Worm (Caenorhabditis elegans) whole organism, L2 larva: ENCODE results near the gene srgp-1.

ENCODE experiments used
- F13H6.1 ChIP-seq: sonication (generic microtip); optimal IDR thresholded peaks from 2 replicates; lab custom pipeline; 2016; ENCODE audit warnings: missing genetic modification characterization, missing compliant biosample characterization
- ZK546.5 ChIP-seq: sonication (generic microtip); optimal IDR thresholded peaks from 2 replicates; lab custom pipeline; 2017; ENCODE audit warnings: missing biosample characterization, missing genetic modification characterization
- alr-1 ChIP-seq: fragments of 150-350 bp; optimal IDR thresholded peaks from 2 replicates; lab custom pipeline; 2014; ENCODE audit warnings: missing biosample characterization, missing genetic modification characterization
- ama-1 ChIP-seq: fragments of 150-350 bp; optimal IDR thresholded peaks from 2 replicates; lab custom pipeline; 2018; ENCODE audit warnings: inconsistent platforms
- blmp-1 ChIP-seq: sonication (generic microtip); optimal IDR thresholded peaks from 2 replicates; lab custom pipeline; 2017; ENCODE audit warnings: missing genetic modification characterization, mild to moderate bottlenecking, missing compliant biosample characterization, antibody characterized with exemption, moderate library complexity; ENCODE audit not compliant: insufficient read depth
- ceh-16 ChIP-seq: fragments of 150-350 bp; optimal IDR thresholded peaks from 2 replicates; lab custom pipeline; 2014; ENCODE audit warnings: missing biosample characterization, missing genetic modification characterization
- ceh-82 ChIP-seq: fragments of 150-350 bp; optimal IDR thresholded peaks from 2 replicates; lab custom pipeline; 2014; ENCODE audit warnings: missing biosample characterization, missing genetic modification characterization
- crh-2 ChIP-seq: sonication (generic microtip); optimal IDR thresholded peaks from 2 replicates; lab custom pipeline; 2017; ENCODE audit warnings: missing biosample characterization, missing genetic modification characterization
- egl-27 ChIP-seq: sonication (generic microtip); optimal IDR thresholded peaks from 3 replicates; lab custom pipeline; 2017; ENCODE audit warnings: missing biosample characterization, missing genetic modification reagents, missing genetic modification characterization
- elt-1 ChIP-seq: fragments of 150-350 bp; optimal IDR thresholded peaks from 2 replicates; lab custom pipeline; 2014; ENCODE audit warnings: missing biosample characterization, missing genetic modification characterization
- elt-3 ChIP-seq: sonication (generic microtip); optimal IDR thresholded peaks from 2 replicates; lab custom pipeline; 2017; ENCODE audit warnings: missing biosample characterization, missing genetic modification characterization
- fos-1 ChIP-seq: fragments of 150-350 bp; optimal IDR thresholded peaks from 2 replicates; lab custom pipeline; 2014; ENCODE audit warnings: missing biosample characterization, missing genetic modification characterization
- gmeb-1 ChIP-seq: fragments of 150-350 bp; optimal IDR thresholded peaks from 2 replicates; lab custom pipeline; 2014; ENCODE audit warnings: missing biosample characterization, missing genetic modification characterization
- lin-11 ChIP-seq: fragments of 150-350 bp; sonication (generic microtip); optimal IDR thresholded peaks from 2 replicates; lab custom pipeline; 2014; ENCODE audit warnings: missing biosample characterization, missing genetic modification characterization, inconsistent platforms, mixed read lengths
- lin-13 ChIP-seq: fragments of 150-350 bp; optimal IDR thresholded peaks from 2 replicates; lab custom pipeline; 2014; ENCODE audit warnings: missing biosample characterization, missing genetic modification reagents, missing genetic modification characterization
- lin-39 ChIP-seq: fragments of 150-350 bp; optimal IDR thresholded peaks from 2 replicates; lab custom pipeline; 2014; ENCODE audit warnings: missing biosample characterization, missing genetic modification reagents, missing genetic modification characterization
- lsy-2 ChIP-seq, 2 experiments: fragments of 150-350 bp in 1 of 2; sonication (generic microtip) in 1 of 2; optimal IDR thresholded peaks; 2 replicates each; lab custom pipeline; 2014 to 2017; ENCODE audit warnings: missing biosample characterization in 2 of 2, missing genetic modification characterization in 2 of 2
- nhr-12 ChIP-seq: fragments of 150-350 bp; optimal IDR thresholded peaks from 2 replicates; lab custom pipeline; 2014; ENCODE audit warnings: missing biosample characterization, missing genetic modification characterization
- nhr-129 ChIP-seq: fragments of 150-350 bp; optimal IDR thresholded peaks from 2 replicates; lab custom pipeline; 2014; ENCODE audit warnings: missing biosample characterization, missing genetic modification characterization
- nhr-21 ChIP-seq: fragments of 150-350 bp; optimal IDR thresholded peaks from 2 replicates; lab custom pipeline; 2014; ENCODE audit warnings: missing biosample characterization, missing genetic modification characterization
- nhr-23 ChIP-seq: fragments of 150-350 bp; optimal IDR thresholded peaks from 2 replicates; lab custom pipeline; 2014; ENCODE audit warnings: missing biosample characterization, missing genetic modification reagents, missing genetic modification characterization
- nhr-25 ChIP-seq: fragments of 150-350 bp; sonication (generic microtip); optimal IDR thresholded peaks from 3 replicates; lab custom pipeline; 2014; ENCODE audit warnings: missing biosample characterization, missing genetic modification characterization
- nhr-6 ChIP-seq: fragments of 150-350 bp; optimal IDR thresholded peaks from 2 replicates; lab custom pipeline; 2014; ENCODE audit warnings: missing biosample characterization, missing genetic modification characterization
- sem-4 ChIP-seq: fragments of 150-350 bp; optimal IDR thresholded peaks from 2 replicates; lab custom pipeline; 2014; ENCODE audit warnings: missing biosample characterization, missing genetic modification reagents, missing genetic modification characterization
- skn-1 ChIP-seq: sonication (generic microtip); optimal IDR thresholded peaks from 2 replicates; lab custom pipeline; 2017; ENCODE audit warnings: missing biosample characterization, missing genetic modification characterization
- sma-3 ChIP-seq: sonication (generic microtip); optimal IDR thresholded peaks from 2 replicates; lab custom pipeline; 2016; ENCODE audit warnings: missing genetic modification reagents, missing genetic modification characterization, missing compliant biosample characterization
- sma-9 ChIP-seq, 2 experiments: fragments of 150-350 bp in 1 of 2; sonication (generic microtip) in 1 of 2; optimal IDR thresholded peaks; 2 replicates each; lab custom pipeline; 2014 to 2016; ENCODE audit warnings: missing genetic modification characterization in 2 of 2, mild to moderate bottlenecking in 1 of 2, missing biosample characterization in 1 of 2, missing compliant biosample characterization in 1 of 2, missing genetic modification reagents in 1 of 2, moderate library complexity in 1 of 2
- snpc-4 ChIP-seq: fragments of 150-350 bp; optimal IDR thresholded peaks from 2 replicates; lab custom pipeline; 2014; ENCODE audit warnings: missing biosample characterization, missing genetic modification characterization
- unc-55 ChIP-seq: fragments of 150-350 bp; sonication (generic microtip); optimal IDR thresholded peaks from 3 replicates; lab custom pipeline; 2014; ENCODE audit warnings: missing biosample characterization, missing genetic modification reagents, missing genetic modification characterization
- zag-1 ChIP-seq: fragments of 150-350 bp; optimal IDR thresholded peaks from 2 replicates; lab custom pipeline; 2014; ENCODE audit warnings: missing biosample characterization, missing genetic modification characterization
- ztf-1 ChIP-seq: fragments of 200-800 bp; sonication (Bioruptor generic); conservative IDR thresholded peaks from 2 replicates; pipeline ENCODE4 v1.3.6; 2022; ENCODE audit warnings: missing genetic modification characterization, missing compliant biosample characterization
- ztf-11 ChIP-seq: sonication (generic microtip); optimal IDR thresholded peaks from 2 replicates; lab custom pipeline; 2017; ENCODE audit warnings: missing biosample characterization, missing genetic modification characterization

The srgp-1 gene

DNA sequence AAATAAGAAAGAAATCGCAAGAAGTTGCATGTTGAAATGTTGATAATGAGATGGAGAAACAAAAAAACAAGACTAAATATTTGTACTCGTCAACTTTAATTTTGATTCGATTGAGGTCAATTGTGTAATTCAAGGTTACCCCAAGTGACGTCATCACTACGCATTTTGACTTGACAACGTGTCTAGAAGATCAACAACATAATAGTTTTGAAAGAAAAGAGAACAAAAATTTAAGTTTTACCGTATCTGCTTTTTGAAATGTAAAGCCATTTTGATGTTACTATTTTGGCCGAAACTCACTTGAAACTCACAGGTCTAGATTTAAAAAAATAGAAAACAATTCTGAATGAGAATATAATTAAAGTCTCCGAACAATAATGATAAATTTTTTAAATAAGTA is 50.6 kb downstream of the srgp-1 start, which contains the start of gene dsl-5:
Gene dsl-5, minus strand, starts transcription at position 101 of the 400 bp plus-strand sequence.
- TF ChIP-seq skn-1 (tag; lab: Kevin White, UChicago), result no peak
- no peak for TF ChIP-seq elt-1 (tag; lab: Kevin White, UChicago)
- no peak for TF ChIP-seq sma-3 (GFP tag; lab: Kevin White, UChicago)
- TF ChIP-seq ztf-1 (GFP tag; lab: Robert Waterston, UW), result no peak
- TF ChIP-seq nhr-25 (tag; lab: Kevin White, UChicago), result peak; percentile 8
- no peak for TF ChIP-seq lin-11 (tag; lab: Kevin White, UChicago)
- TF ChIP-seq lin-13, result no peak

DNA sequence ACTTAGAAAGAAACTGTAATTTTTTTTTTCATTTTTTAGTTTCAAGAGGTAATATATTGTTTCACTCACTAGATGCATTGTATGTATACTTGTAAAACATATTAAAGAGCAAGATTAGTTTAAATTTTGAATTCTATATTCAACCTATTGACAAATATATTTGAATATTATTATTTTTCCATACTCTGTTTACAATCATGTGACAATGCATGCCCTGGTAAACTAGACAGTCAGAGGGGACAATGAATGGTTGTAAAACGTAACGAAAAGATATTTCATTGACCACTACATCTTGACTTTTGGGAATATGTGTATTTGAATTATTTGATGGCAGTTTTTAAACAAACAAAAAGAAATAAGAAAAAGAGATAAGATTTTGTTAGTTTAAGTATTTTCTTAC is 52.0 kb downstream of the srgp-1 start:
- no peak for TF ChIP-seq blmp-1 (tag; lab: Kevin White, UChicago)
- TF ChIP-seq zag-1 (tag; lab: Kevin White, UChicago), result no peak
- TF ChIP-seq ama-1 (lab: Kevin White, UChicago), result no peak
- no peak for TF ChIP-seq alr-1

DNA sequence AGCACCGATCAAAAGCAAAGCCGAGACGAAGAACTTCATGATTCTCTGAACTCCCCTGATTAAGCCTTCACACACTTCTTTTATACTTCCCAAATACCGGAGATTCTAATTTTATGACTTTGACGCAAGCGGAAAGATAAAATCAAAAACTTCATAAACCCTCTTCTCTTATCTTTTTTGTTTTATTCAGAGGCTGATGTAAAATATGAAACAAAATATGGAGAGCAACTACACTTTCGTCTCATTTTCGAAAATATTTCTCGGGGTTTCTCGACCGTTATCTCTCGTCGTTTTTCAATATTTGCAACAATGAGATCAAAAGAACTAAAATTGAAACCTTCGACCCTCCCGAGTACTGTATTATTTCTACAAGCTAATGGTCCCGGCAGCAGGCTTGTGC is 52.8 kb downstream of the srgp-1 start, which contains the start of gene lys-4:
Gene lys-4, minus strand, starts transcription at position 115 of the 400 bp plus-strand sequence.
- TF ChIP-seq lin-39 (tag; lab: Kevin White, UChicago) (no peak), elt-3 (tag; lab: Kevin White, UChicago) (no peak), skn-1 (tag; lab: Kevin White, UChicago) (no peak), F13H6.1 (no peak), ZK546.5 (tag; lab: Kevin White, UChicago) (no peak), unc-55 (GFP tag; lab: Kevin White, UChicago) (no peak), sma-9 (GFP tag; optimal IDR thresholded peaks at IDR 0.05; lab: Kevin White, UChicago) (peak; percentile 25), sma-9 (tag; optimal IDR thresholded peaks at IDR 0.05; lab: Kevin White, UChicago) (no peak), elt-1 (tag; lab: Kevin White, UChicago) (no peak), fos-1 (peak; percentile 38)
- TF ChIP-seq, all 48 proteins: peak for 2

DNA sequence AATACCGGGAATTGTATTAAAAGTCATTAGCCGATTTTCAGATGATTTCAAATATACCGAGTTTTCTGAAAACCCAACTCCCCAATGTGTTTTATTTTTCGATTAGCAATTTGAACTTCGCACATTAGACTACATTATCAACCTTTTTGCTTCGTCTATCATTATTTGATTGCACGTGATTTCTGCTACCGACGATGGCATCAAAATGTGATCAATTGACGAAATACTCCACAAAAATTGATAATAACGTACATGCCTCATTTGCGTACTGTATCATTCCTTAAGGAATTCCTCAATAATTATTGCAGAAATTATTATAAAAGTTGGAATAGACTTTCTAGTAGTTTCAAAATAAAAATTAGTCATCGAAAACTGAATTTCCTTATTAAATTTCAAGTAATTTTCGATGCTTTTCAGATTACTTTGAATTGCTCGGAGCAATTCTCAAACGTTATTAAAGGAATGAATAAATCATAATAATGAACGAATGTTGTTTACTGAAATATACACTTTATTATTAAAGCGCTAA is 53.5 kb downstream of the srgp-1 start:
- no peak for TF ChIP-seq ceh-82 (tag; lab: Kevin White, UChicago)
- peak; percentile 27 for TF ChIP-seq crh-2 (tag; lab: Kevin White, UChicago)
- TF ChIP-seq nhr-129 (tag; lab: Kevin White, UChicago), result no peak
- peak; percentile 40 for TF ChIP-seq fos-1
- TF ChIP-seq ztf-11 (tag; lab: Kevin White, UChicago), result no peak
- TF ChIP-seq nhr-23 (tag; lab: Kevin White, UChicago), result no peak
- no peak for TF ChIP-seq lin-39 (tag; lab: Kevin White, UChicago)
- TF ChIP-seq nhr-6 (tag; lab: Kevin White, UChicago), result no peak
- TF ChIP-seq gmeb-1, result peak; percentile 7
- no peak for TF ChIP-seq F13H6.1
- peak; percentile 54 for TF ChIP-seq sma-9 (GFP tag; optimal IDR thresholded peaks at IDR 0.05; lab: Kevin White, UChicago)
- TF ChIP-seq sma-9 (tag; optimal IDR thresholded peaks at IDR 0.05; lab: Kevin White, UChicago), result no peak
- TF ChIP-seq egl-27, result no peak
- no peak for TF ChIP-seq nhr-21
- TF ChIP-seq, all 48 proteins: peak for 4

DNA sequence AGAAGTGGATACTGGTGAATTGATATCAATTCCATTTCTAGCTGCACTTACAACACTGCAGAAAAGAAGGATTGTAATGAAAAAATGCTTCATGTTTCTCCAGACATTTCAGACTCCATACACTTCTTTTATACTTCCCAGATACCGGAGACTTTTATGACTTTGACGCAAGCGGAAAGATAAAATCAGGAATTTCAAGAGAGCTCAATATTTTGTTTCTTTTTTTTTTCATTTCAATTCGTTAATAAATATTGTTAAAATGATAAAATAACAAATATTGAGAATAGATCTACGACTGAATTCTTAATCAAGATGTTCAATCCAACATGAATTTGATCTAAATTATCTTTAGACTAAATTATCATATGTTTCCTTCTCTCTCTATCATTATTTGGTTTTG is 55.2 kb downstream of the srgp-1 start, which contains the start of gene lys-5:
Gene lys-5, minus strand, starts transcription at position 101 of the 400 bp plus-strand sequence.
- TF ChIP-seq ceh-82 (tag; lab: Kevin White, UChicago) (no peak), gmeb-1 (no peak), lsy-2 (tag; optimal IDR thresholded peaks at IDR 0.05; lab: Kevin White, UChicago) (no peak), ZK546.5 (tag; lab: Kevin White, UChicago) (no peak), fos-1 (no peak), snpc-4 (tag; lab: Kevin White, UChicago) (no peak), alr-1 (no peak), ceh-16 (tag; lab: Kevin White, UChicago) (no peak), lin-13 (no peak), nhr-12 (tag; lab: Kevin White, UChicago) (no peak), ztf-11 (tag; lab: Kevin White, UChicago) (no peak), sem-4 (no peak), elt-1 (tag; lab: Kevin White, UChicago) (no peak)
